Worm (Caenorhabditis elegans): ENCODE data around the gene fbxc-54.

fbxc-54 gene

DNA sequence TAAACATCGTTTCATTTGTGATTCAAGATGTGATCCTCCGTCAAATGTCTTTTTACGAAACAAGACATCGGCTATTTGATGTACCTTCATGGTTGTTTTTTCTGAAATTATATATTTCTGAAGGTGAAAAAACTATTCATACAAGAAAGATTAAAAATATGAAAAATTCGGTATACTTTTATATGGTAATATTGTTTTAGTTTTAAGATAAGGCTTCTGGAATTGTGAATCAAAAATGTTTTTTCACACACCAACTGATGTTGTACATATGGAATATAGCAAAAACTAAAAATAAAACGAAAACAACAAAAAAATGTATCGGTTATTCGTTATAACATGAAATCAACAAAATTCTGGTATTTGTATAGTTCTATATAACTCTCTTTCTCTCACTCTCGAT lies 5.7 kb downstream of the fbxc-54 start, which contains the start of gene F23F1.6:
Gene F23F1.6, minus strand, starts transcription at position 101 of the 400 bp plus-strand sequence.
- no peak for TF ChIP-seq unc-62 (GFP tag; optimal IDR thresholded peaks at IDR 0.05)

DNA sequence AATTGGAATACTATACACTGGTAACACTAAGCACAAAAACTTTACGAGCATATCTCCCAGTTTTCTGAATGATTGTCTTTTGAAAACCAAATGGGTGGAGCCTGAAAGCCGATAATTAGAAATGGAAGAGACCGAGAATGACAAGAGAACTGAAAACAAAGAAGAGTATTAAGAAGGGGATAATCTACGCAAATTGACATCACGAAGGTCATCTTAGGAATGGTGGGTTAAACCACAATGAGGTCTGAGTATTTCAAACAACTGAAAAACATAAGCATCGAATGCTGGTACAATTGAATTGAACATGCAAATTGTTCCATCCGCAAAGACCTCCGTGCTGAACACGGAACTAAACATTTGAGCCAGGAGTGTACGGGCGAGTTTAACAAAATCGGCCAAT lies 7.9 kb downstream of the fbxc-54 start, which contains the start of gene spp-24:
Gene spp-24, minus strand, starts transcription at position 101 of the 400 bp plus-strand sequence.
- TF ChIP-seq unc-62 (GFP tag; optimal IDR thresholded peaks at IDR 0.05), result no peak

ce11 chrII:41914-42313 lies 10.4 kb downstream of the fbxc-54 start, which contains the start of gene F23F1.10:
Gene F23F1.10, minus strand, starts transcription at chrII:41982.
- no peak for TF ChIP-seq unc-62 (GFP tag; optimal IDR thresholded peaks at IDR 0.05)

DNA sequence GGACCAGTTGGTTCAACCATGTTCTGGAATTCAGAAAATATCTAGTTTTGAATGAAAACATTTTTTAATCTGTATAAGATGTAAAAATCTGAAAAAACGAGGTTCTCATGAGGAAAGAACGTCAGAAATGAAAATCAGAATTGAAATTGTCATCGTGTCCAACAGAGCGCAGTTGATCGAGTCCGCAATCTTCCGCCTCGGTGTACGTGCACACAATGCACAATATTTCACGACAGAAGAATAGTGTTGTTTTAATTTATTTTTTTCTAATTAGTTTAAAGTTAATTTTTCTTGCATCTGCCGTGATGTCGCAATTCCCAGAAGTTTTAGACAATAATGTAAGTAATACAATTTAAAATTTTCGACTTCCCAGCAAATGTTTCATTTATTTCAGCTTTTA lies 12.1 kb downstream of the fbxc-54 start, which contains the start of gene nfyc-1:
Gene nfyc-1, plus strand, starts transcription at position 268 of the 400 bp plus-strand sequence.
- TF ChIP-seq unc-62 (GFP tag; optimal IDR thresholded peaks at IDR 0.05), result no peak

ce11 chrII:44740-45139 lies 13.2 kb downstream of the fbxc-54 start, which contains the start of gene rpoa-49:
Gene rpoa-49, plus strand, starts transcription at chrII:45040.
- TF ChIP-seq unc-62 (GFP tag; optimal IDR thresholded peaks at IDR 0.05), result no peak

DNA sequence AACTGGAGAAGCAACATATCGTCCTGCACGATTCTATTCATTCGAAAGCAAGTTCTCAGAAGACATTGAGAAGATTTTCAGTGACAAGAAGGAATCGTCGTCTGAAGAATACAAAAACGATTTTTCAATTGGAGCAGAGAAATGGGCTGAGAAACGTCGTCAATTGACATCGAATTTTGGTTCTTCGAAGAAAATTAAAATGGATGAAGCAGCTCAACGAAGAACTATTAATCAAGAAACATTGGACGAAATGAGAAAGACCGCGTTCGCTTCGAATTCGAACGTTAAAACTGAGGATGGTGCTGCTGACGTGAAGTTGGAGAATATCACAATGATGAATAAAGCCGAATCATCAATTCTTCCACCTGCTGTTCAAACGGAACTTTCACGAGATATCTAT lies 14.6 kb downstream of the fbxc-54 start, which contains the start of gene rpt-4:
Gene rpt-4, minus strand, starts transcription at position 101 of the 400 bp plus-strand sequence.
- TF ChIP-seq unc-62 (GFP tag; optimal IDR thresholded peaks at IDR 0.05), result no peak

DNA sequence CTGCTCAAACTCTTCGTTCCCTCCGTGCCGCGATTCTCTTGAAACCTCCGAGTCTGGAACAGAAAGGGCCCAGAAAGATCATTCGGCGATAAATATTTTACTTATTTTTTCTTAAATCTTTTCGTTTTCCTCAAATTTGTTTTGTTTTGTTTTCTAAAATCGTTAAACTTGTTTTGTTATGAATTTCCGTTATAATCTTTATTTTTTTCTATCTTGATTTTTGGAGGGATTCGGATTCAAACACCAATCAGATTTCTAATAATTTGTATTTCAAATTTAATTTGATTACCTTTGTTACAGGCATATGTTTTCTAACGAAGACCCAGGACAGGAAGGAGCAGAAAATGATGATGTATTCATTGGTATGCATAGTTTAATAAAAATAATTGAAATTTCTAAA lies 15.8 kb downstream of the fbxc-54 start, which contains the start of gene C23H3.5:
Gene C23H3.5, plus strand, starts transcription at position 301 of the 400 bp plus-strand sequence.
- no peak for TF ChIP-seq unc-62 (GFP tag; optimal IDR thresholded peaks at IDR 0.05)

- TF ChIP-seq unc-62 (GFP tag; optimal IDR thresholded peaks at IDR 0.05), result no peak
Observed at ce11 chrII:50862-51261, 19.3 kb downstream of the fbxc-54 start.

- no peak for TF ChIP-seq unc-62 (GFP tag; optimal IDR thresholded peaks at IDR 0.05)
Observed at ce11 chrII:51352-51751, 19.8 kb downstream of the fbxc-54 start, which contains the start of gene sptl-1. Gene sptl-1, plus strand, starts transcription at chrII:51652.

- TF ChIP-seq unc-62 (GFP tag; optimal IDR thresholded peaks at IDR 0.05), result no peak
Observed at ce11 chrII:55204-55603, 23.7 kb downstream of the fbxc-54 start, which contains the start of gene tre-5. Gene tre-5, minus strand, starts transcription at chrII:55304.

DNA sequence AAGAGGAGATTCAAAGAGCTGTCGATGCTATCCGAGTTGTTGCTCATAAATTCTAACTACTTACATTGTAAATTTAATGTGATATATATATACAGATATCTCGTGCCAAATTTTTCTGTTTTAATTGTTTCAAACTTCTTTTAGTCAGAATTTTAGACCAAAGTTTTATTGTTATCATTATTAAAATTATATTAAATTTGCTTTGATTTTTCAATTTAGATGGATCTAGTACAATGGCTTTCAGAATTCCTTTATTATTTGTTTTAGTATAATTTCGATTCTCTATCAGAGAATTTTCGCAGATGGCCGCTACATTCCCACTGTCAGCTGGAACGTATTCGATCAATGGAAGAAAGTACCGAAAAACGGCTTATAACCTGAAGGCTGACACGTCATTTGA lies 25.9 kb downstream of the fbxc-54 start, which contains the start of gene ascc-1:
Gene ascc-1, plus strand, starts transcription at position 301 of the 400 bp plus-strand sequence.
- TF ChIP-seq unc-62 (GFP tag; optimal IDR thresholded peaks at IDR 0.05), result no peak

DNA sequence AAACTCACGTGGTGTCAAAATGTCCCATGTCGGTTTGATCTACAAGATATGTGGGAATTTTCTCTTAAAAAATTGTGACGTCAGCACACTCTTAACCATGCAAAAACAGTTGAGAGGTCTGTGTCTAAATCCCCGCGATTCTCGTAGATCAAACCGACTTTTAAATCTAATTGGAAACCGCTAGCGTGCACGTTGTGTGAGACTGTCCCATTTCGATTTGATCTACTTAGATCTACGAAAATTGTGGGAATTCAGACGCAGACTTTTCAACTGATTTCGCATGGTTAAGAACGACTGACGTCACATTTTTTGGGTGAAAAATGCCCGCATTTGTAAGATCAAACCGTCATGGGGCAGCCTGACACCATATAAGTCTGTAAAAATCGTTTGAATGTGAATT lies 26.4 kb downstream of the fbxc-54 start:
- no peak for TF ChIP-seq unc-62 (GFP tag; optimal IDR thresholded peaks at IDR 0.05)

ce11 chrII:60049-60448 lies 28.5 kb downstream of the fbxc-54 start:
- TF ChIP-seq unc-62 (GFP tag; optimal IDR thresholded peaks at IDR 0.05), result no peak

DNA sequence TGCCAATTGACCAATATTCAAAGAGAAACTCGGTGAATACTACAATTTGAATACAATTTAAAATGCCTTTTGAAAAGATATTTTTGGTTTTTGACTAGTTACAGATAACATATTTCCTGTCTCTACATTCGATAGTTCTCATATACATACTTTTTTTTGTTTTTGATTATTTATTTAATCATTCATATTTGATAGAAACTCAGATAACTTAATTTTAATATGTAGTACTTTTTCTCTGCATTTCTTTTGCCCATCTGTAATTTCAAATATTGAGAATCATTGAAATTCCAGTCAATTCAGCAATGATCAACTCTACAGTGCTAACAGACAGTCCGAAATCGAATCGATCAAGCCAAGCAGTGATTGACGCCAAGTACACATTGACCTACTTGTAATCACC lies 29.5 kb downstream of the fbxc-54 start, which contains the start of gene C23H3.2:
Gene C23H3.2, plus strand, starts transcription at position 301 of the 400 bp plus-strand sequence.
- TF ChIP-seq unc-62 (GFP tag; optimal IDR thresholded peaks at IDR 0.05), result no peak

- TF ChIP-seq unc-62 (GFP tag; optimal IDR thresholded peaks at IDR 0.05), result no peak
Observed at ce11 chrII:65484-65883, 34.0 kb downstream of the fbxc-54 start.

DNA sequence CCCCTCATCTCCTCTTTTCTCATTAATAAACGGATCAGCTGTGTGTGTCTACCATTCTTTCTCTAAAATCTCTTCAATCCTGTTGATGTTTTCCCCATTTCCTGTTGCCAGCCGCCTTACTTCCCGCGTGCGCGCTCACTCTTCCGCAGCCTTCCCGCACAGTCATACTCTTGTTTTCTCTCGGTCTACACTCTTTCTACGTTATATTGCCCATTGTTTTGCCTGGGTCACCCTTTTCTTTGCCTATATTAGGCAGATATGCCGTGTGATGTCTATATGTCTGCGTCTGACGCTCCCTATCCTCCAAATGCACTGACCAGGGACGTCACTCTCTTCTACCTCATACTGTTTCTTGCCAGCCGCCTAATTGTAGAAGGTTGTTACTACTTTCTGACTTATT lies 34.8 kb downstream of the fbxc-54 start:
- no peak for TF ChIP-seq unc-62 (GFP tag; optimal IDR thresholded peaks at IDR 0.05)

- no peak for TF ChIP-seq unc-62 (GFP tag; optimal IDR thresholded peaks at IDR 0.05)
Observed at ce11 chrII:67663-68062, 36.1 kb downstream of the fbxc-54 start.

DNA sequence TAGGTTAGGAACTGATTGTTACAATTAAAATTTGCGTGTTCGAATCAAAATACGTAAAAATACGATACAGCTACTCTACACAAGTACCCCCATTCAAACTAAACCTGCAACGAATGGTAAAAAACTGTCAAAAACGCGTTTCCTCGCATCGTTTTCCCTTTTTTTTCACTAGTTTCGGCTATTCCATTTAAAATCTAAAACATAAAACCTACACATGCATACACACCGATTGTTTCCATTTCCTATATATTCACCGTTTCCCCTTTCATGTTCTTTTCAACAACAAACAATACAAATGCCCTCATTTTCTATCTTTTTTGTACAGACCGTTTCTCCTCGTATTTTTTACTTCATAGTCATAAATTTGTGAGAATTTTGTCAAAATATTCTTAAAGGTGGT lies 37.2 kb downstream of the fbxc-54 start:
- TF ChIP-seq unc-62 (GFP tag; optimal IDR thresholded peaks at IDR 0.05), result no peak

All from whole organism, dauer.